Worm (Caenorhabditis elegans) whole organism, L4/young adult: ENCODE data around the gene gcn-1.

ENCODE experiments used
- W03F9.2 ChIP-seq: fragments of 150-350 bp; optimal IDR thresholded peaks from 2 replicates; lab custom pipeline; 2014; ENCODE audit warnings: missing biosample characterization, missing genetic modification characterization
- dao-5 ChIP-seq: sonication (generic microtip); optimal IDR thresholded peaks from 2 replicates; lab custom pipeline; 2016; ENCODE audit warnings: missing genotype, missing genetic modification characterization, moderate library complexity, missing compliant biosample characterization
- him-1 ChIP-seq: sonication (generic microtip); optimal IDR thresholded peaks from 2 replicates; lab custom pipeline; 2016; ENCODE audit warnings: missing genotype, missing genetic modification reagents, missing genetic modification characterization, missing compliant biosample characterization

- TF ChIP-seq him-1 (no peak), W03F9.2 (tag; lab: Kevin White, UChicago) (no peak), dao-5 (tag; lab: Kevin White, UChicago) (no peak)
Measured at ce11 chrIII:2133928-2134327, 17.8 kb upstream of the gcn-1 start.
